Worm (Caenorhabditis elegans) whole organism, late embryonic: ENCODE results near the gene T20G5.8.

Experiments used
- K02D7.2 ChIP-seq: sonication (generic microtip); optimal IDR thresholded peaks from 2 replicates; lab custom pipeline; 2017; ENCODE audit warnings: mild to moderate bottlenecking, missing genetic modification characterization, missing compliant biosample characterization
- K09A11.1 ChIP-seq: sonication (generic microtip); optimal IDR thresholded peaks from 2 replicates; lab custom pipeline; 2017; ENCODE audit warnings: antibody characterized with exemption, mild to moderate bottlenecking, missing genetic modification characterization, missing compliant biosample characterization; ENCODE audit not compliant: insufficient read depth
- ahr-1 ChIP-seq: sonication (generic microtip); optimal IDR thresholded peaks from 2 replicates; lab custom pipeline; 2016; ENCODE audit warnings: missing genetic modification characterization, missing compliant biosample characterization
- ceh-18 ChIP-seq: sonication (generic microtip); optimal IDR thresholded peaks from 2 replicates; lab custom pipeline; 2016; ENCODE audit warnings: missing genetic modification characterization, missing compliant biosample characterization
- ceh-19 ChIP-seq: fragments of 200-800 bp; sonication (Bioruptor generic); optimal IDR thresholded peaks from 2 replicates; lab custom pipeline; 2018; ENCODE audit warnings: mild to moderate bottlenecking, missing genetic modification characterization, missing compliant biosample characterization
- ceh-22 ChIP-seq: sonication (generic microtip); optimal IDR thresholded peaks from 2 replicates; lab custom pipeline; 2017; ENCODE audit warnings: missing biosample characterization, missing genetic modification characterization
- ceh-24 ChIP-seq: sonication (generic microtip); optimal IDR thresholded peaks from 2 replicates; lab custom pipeline; 2016; ENCODE audit warnings: mild to moderate bottlenecking, missing genetic modification characterization, missing compliant biosample characterization
- ceh-30 ChIP-seq: fragments of 150-350 bp; optimal IDR thresholded peaks from 2 replicates; lab custom pipeline; 2014; ENCODE audit warnings: missing biosample characterization, missing genetic modification characterization
- ceh-34 ChIP-seq: sonication (generic microtip); optimal IDR thresholded peaks from 2 replicates; lab custom pipeline; 2016; ENCODE audit warnings: mild to moderate bottlenecking, missing genetic modification characterization, missing compliant biosample characterization
- ceh-45 ChIP-seq: fragments of 200-800 bp; sonication (Bioruptor generic); IDR thresholded peaks from 2 replicates; pipeline ENCODE4 v1.3.6; 2022; ENCODE audit warnings: missing genetic modification reagents, missing genetic modification characterization, missing compliant biosample characterization
- ceh-48 ChIP-seq: sonication (generic microtip); optimal IDR thresholded peaks from 2 replicates; lab custom pipeline; 2016; ENCODE audit warnings: missing genetic modification characterization, inconsistent platforms, missing compliant biosample characterization
- ceh-6 ChIP-seq: fragments of 200-800 bp; sonication (Bioruptor generic); optimal IDR thresholded peaks from 2 replicates; lab custom pipeline; 2018; ENCODE audit warnings: mild to moderate bottlenecking, missing genetic modification characterization, missing compliant biosample characterization
- dve-1 ChIP-seq: sonication (generic microtip); optimal IDR thresholded peaks from 2 replicates; lab custom pipeline; 2017; ENCODE audit warnings: antibody characterized with exemption, mild to moderate bottlenecking, missing genetic modification characterization, missing compliant biosample characterization
- elt-2 ChIP-seq: sonication (generic microtip); optimal IDR thresholded peaks from 2 replicates; lab custom pipeline; 2016; ENCODE audit warnings: missing genetic modification reagents, missing genetic modification characterization, missing compliant biosample characterization
- fkh-10 ChIP-seq: fragments of 150-350 bp; optimal IDR thresholded peaks from 2 replicates; lab custom pipeline; 2014; ENCODE audit warnings: missing biosample characterization, missing genetic modification reagents, missing genetic modification characterization
- gmeb-2 ChIP-seq: sonication (generic microtip); optimal IDR thresholded peaks from 2 replicates; lab custom pipeline; 2016; ENCODE audit warnings: missing genetic modification characterization, inconsistent platforms, missing compliant biosample characterization
- hlh-30 ChIP-seq: sonication (generic microtip); optimal IDR thresholded peaks from 2 replicates; lab custom pipeline; 2017; ENCODE audit warnings: antibody characterized with exemption, missing genetic modification characterization, missing compliant biosample characterization; ENCODE audit not compliant: insufficient read depth
- hlh-6 ChIP-seq: sonication (generic microtip); optimal IDR thresholded peaks from 2 replicates; lab custom pipeline; 2016; ENCODE audit warnings: missing genotype, missing genetic modification characterization, missing compliant biosample characterization
- lin-11 ChIP-seq: fragments of 200-800 bp; sonication (Bioruptor generic); optimal IDR thresholded peaks from 2 replicates; lab custom pipeline; 2018; ENCODE audit warnings: mild to moderate bottlenecking, missing genetic modification characterization, missing compliant biosample characterization
- mec-3 ChIP-seq: sonication (generic microtip); optimal IDR thresholded peaks from 2 replicates; lab custom pipeline; 2016; ENCODE audit warnings: borderline replicate concordance, missing genetic modification characterization, missing compliant biosample characterization
- nfya-1 ChIP-seq: sonication (generic microtip); optimal IDR thresholded peaks from 2 replicates; lab custom pipeline; 2017; ENCODE audit warnings: missing genetic modification characterization, mild to moderate bottlenecking, missing compliant biosample characterization, antibody characterized with exemption, moderate library complexity
- nhr-11 ChIP-seq: fragments of 150-350 bp; optimal IDR thresholded peaks from 2 replicates; lab custom pipeline; 2014; ENCODE audit warnings: missing biosample characterization, missing genetic modification characterization
- odd-2 ChIP-seq: sonication (generic microtip); optimal IDR thresholded peaks from 2 replicates; lab custom pipeline; 2017; ENCODE audit warnings: antibody characterized with exemption, mild to moderate bottlenecking, missing genetic modification characterization, missing compliant biosample characterization
- pat-9 ChIP-seq: fragments of 200-800 bp; sonication (Bioruptor generic); optimal IDR thresholded peaks from 2 replicates; lab custom pipeline; 2018; ENCODE audit warnings: mild to moderate bottlenecking, missing genetic modification characterization, moderate library complexity, missing compliant biosample characterization
- pax-1 ChIP-seq: fragments of 150-350 bp; optimal IDR thresholded peaks from 2 replicates; lab custom pipeline; 2014; ENCODE audit warnings: missing biosample characterization, missing genetic modification characterization
- pha-4 ChIP-seq: fragments of 150-350 bp; optimal IDR thresholded peaks from 2 replicates; lab custom pipeline; 2018; ENCODE audit warnings: missing biosample characterization, missing genetic modification reagents, missing genetic modification characterization
- ref-2 ChIP-seq: sonication (generic microtip); optimal IDR thresholded peaks from 2 replicates; lab custom pipeline; 2016; ENCODE audit warnings: missing genetic modification characterization, missing compliant biosample characterization
- sox-4 ChIP-seq: sonication (generic microtip); optimal IDR thresholded peaks from 2 replicates; lab custom pipeline; 2017; ENCODE audit warnings: mild to moderate bottlenecking, missing genetic modification characterization, inconsistent platforms, missing compliant biosample characterization
- syd-9 ChIP-seq: sonication (generic microtip); optimal IDR thresholded peaks from 2 replicates; lab custom pipeline; 2016; ENCODE audit warnings: mild to moderate bottlenecking, missing genetic modification characterization, moderate library complexity, missing compliant biosample characterization
- ttx-3 ChIP-seq: sonication (generic microtip); optimal IDR thresholded peaks from 2 replicates; lab custom pipeline; 2016; ENCODE audit warnings: missing genetic modification reagents, missing genetic modification characterization, missing compliant biosample characterization
- unc-42 ChIP-seq: sonication (generic microtip); optimal IDR thresholded peaks from 2 replicates; lab custom pipeline; 2016; ENCODE audit warnings: missing genotype, missing genetic modification characterization, missing compliant biosample characterization
- zip-5 ChIP-seq: sonication (generic microtip); optimal IDR thresholded peaks from 2 replicates; lab custom pipeline; 2016; ENCODE audit warnings: missing genetic modification characterization, missing compliant biosample characterization
- ztf-16 ChIP-seq: sonication (generic microtip); optimal IDR thresholded peaks from 2 replicates; lab custom pipeline; 2017; ENCODE audit warnings: missing genetic modification characterization, missing compliant biosample characterization

Gene T20G5.8

ce11 chrIII:10233979-10234378 lies 34.8 kb downstream of the T20G5.8 start, which contains the start of gene paml-1:
Gene paml-1 (minus strand): TSS chrIII:10234079.
- TF ChIP-seq fkh-10 (GFP tag; lab: Kevin White, UChicago) = no peak
- TF ChIP-seq ceh-48 (tag; lab: Kevin White, UChicago) = no peak
- TF ChIP-seq pat-9 (tag; lab: Kevin White, UChicago) = no peak
- TF ChIP-seq ceh-30 (tag; lab: Kevin White, UChicago) = no peak
- TF ChIP-seq K02D7.2 = no peak
- TF ChIP-seq elt-2 (tag; lab: Kevin White, UChicago) = no peak
- TF ChIP-seq ref-2 (tag; lab: Kevin White, UChicago) = no peak
- TF ChIP-seq pax-1 (tag; lab: Kevin White, UChicago) = no peak
- TF ChIP-seq ceh-34 (tag; lab: Kevin White, UChicago) = no peak
- no peak for TF ChIP-seq gmeb-2 (tag; lab: Kevin White, UChicago)
- no peak for TF ChIP-seq hlh-6 (tag; lab: Kevin White, UChicago)
- TF ChIP-seq pha-4 = no peak
- TF ChIP-seq ttx-3 (tag; lab: Kevin White, UChicago) = no peak
- no peak for TF ChIP-seq odd-2 (tag; lab: Kevin White, UChicago)
- TF ChIP-seq unc-42 (tag; lab: Kevin White, UChicago) = no peak
- no peak for TF ChIP-seq sox-4
- no peak for TF ChIP-seq syd-9 (tag; lab: Kevin White, UChicago)
- TF ChIP-seq K09A11.1 (tag; lab: Kevin White, UChicago) = no peak

ce11 chrIII:10236291-10236871 lies 37.2 kb downstream of the T20G5.8 start:
- TF ChIP-seq hlh-30 (tag; lab: Kevin White, UChicago) (no peak), nfya-1 (no peak), ceh-18 (tag; lab: Kevin White, UChicago) (no peak), ahr-1 (tag; lab: Kevin White, UChicago) (no peak), ceh-24 (tag; lab: Kevin White, UChicago) (no peak)
- TF ChIP-seq, all 69 proteins: peak for 0

ce11 chrIII:10238448-10239154 lies 39.4 kb downstream of the T20G5.8 start, which contains the start of gene Y70G10A.3:
Gene Y70G10A.3 (plus strand): TSS chrIII:10239104.
- no peak for TF ChIP-seq ceh-6 (GFP tag; lab: Kevin White, UChicago)

ce11 chrIII:10240073-10240472 lies 40.9 kb downstream of the T20G5.8 start:
- TF ChIP-seq lin-11 (tag; lab: Kevin White, UChicago) (no peak), ztf-16 (tag; lab: Kevin White, UChicago) (no peak), pax-1 (tag; lab: Kevin White, UChicago) (no peak), mec-3 (tag; lab: Kevin White, UChicago) (no peak), zip-5 (tag; lab: Kevin White, UChicago) (no peak)

ce11 chrIII:10241332-10241829 lies 42.2 kb downstream of the T20G5.8 start:
- TF ChIP-seq ceh-19 = no peak
- TF ChIP-seq ceh-45 (GFP tag; lab: Robert Waterston, UW) = no peak
- TF ChIP-seq dve-1 = no peak
- no peak for TF ChIP-seq nhr-11
- TF ChIP-seq zip-5 (tag; lab: Kevin White, UChicago) = no peak
- TF ChIP-seq ceh-6 (GFP tag; lab: Kevin White, UChicago) = no peak
- TF ChIP-seq ceh-22 (tag; lab: Kevin White, UChicago) = no peak
- TF ChIP-seq fkh-10 (GFP tag; lab: Kevin White, UChicago) = no peak
- TF ChIP-seq, all 69 proteins: peak for 0
